Fruit fly (Drosophila melanogaster) whole organism, wandering third instar larva: Measurements from ENCODE around the gene Sox21a.

Experiments used
- GATAd ChIP-seq: sonication (Bioruptor generic); optimal IDR thresholded peaks from 2 replicates; lab custom pipeline; 2016; ENCODE audit warnings: missing biosample characterization, missing genetic modification characterization
- Mio ChIP-seq: sonication (Bioruptor generic); optimal IDR thresholded peaks from 2 replicates; lab custom pipeline; 2016; ENCODE audit warnings: missing biosample characterization, missing genetic modification characterization
- woc ChIP-seq: sonication (Bioruptor generic); optimal IDR thresholded peaks from 2 replicates; lab custom pipeline; 2016; ENCODE audit warnings: missing biosample characterization, mild to moderate bottlenecking, missing genetic modification characterization

- TF ChIP-seq woc (no peak), GATAd (no peak), Mio (no peak)
Measured at dm6 chr3L:14109831-14110230, 1.9 kb upstream of the Sox21a start.
